Fruit fly (Drosophila melanogaster) whole organism, prepupa: ENCODE measurements around the gene Rtca.

ENCODE experiments used
- Blimp-1 ChIP-seq: fragments of 200-800 bp; sonication (Bioruptor generic); optimal IDR thresholded peaks from 3 replicates; lab custom pipeline; 2017; ENCODE audit warnings: missing biosample characterization, missing genetic modification characterization, mild to moderate bottlenecking, moderate library complexity, missing genetic modification reagents
- CG11294 ChIP-seq: fragments of 200-800 bp; sonication (Bioruptor generic); IDR thresholded peaks from 2 replicates; pipeline ENCODE4 v1.3.6; 2022; ENCODE audit warnings: missing biosample characterization, missing genetic modification characterization
- CG11902 ChIP-seq: fragments of 200-800 bp; sonication (Bioruptor generic); optimal IDR thresholded peaks from 3 replicates; lab custom pipeline; 2016; ENCODE audit warnings: missing biosample characterization, missing genetic modification characterization
- CG1621 ChIP-seq: fragments of 200-800 bp; sonication (Bioruptor generic); optimal IDR thresholded peaks from 3 replicates; lab custom pipeline; 2018; ENCODE audit warnings: missing biosample characterization, mild to moderate bottlenecking, missing genetic modification characterization
- CG16779 ChIP-seq: fragments of 200-800 bp; sonication (Bioruptor generic); optimal IDR thresholded peaks from 3 replicates; lab custom pipeline; 2017; ENCODE audit warnings: missing biosample characterization, mild to moderate bottlenecking, missing genetic modification characterization
- CG3032 ChIP-seq: fragments of 200-800 bp; optimal IDR thresholded peaks from 2 replicates; lab custom pipeline; 2019; ENCODE audit warnings: missing biosample characterization, mild to moderate bottlenecking, missing genetic modification characterization, moderate library complexity
- CG31627 ChIP-seq: fragments of 200-800 bp; sonication (Bioruptor generic); optimal IDR thresholded peaks from 3 replicates; lab custom pipeline; 2016; ENCODE audit warnings: missing biosample characterization, missing genetic modification characterization
- CG32006 ChIP-seq: fragments of 200-800 bp; sonication (Bioruptor generic); optimal IDR thresholded peaks from 3 replicates; lab custom pipeline; 2017; ENCODE audit warnings: missing biosample characterization, mild to moderate bottlenecking, missing genetic modification characterization
- CG34406 ChIP-seq: fragments of 200-800 bp; sonication (Bioruptor generic); optimal IDR thresholded peaks from 3 replicates; lab custom pipeline; 2016; ENCODE audit warnings: missing biosample characterization, missing genetic modification characterization
- CG3919 ChIP-seq: fragments of 200-800 bp; sonication (Bioruptor generic); optimal IDR thresholded peaks from 3 replicates; lab custom pipeline; 2016; ENCODE audit warnings: missing biosample characterization, missing genetic modification characterization
- CG6163 ChIP-seq: fragments of 200-800 bp; sonication (Bioruptor generic); IDR thresholded peaks from 3 replicates; pipeline ENCODE4 v1.3.6; 2022; ENCODE audit warnings: missing biosample characterization, missing genetic modification characterization
- CG6276 ChIP-seq: fragments of 200-800 bp; sonication (Bioruptor generic); optimal IDR thresholded peaks from 2 replicates; lab custom pipeline; 2017; ENCODE audit warnings: missing biosample characterization, mild to moderate bottlenecking, missing genetic modification characterization
- CG6792 ChIP-seq: fragments of 200-800 bp; sonication (Bioruptor generic); optimal IDR thresholded peaks from 3 replicates; lab custom pipeline; 2016; ENCODE audit warnings: missing biosample characterization, missing genetic modification characterization
- CG6808 ChIP-seq: fragments of 200-800 bp; sonication (Bioruptor generic); optimal IDR thresholded peaks from 3 replicates; lab custom pipeline; 2017; ENCODE audit warnings: missing biosample characterization, missing genetic modification characterization, mild to moderate bottlenecking, moderate library complexity, missing genetic modification reagents
- CG6854 ChIP-seq: fragments of 200-800 bp; sonication (Bioruptor generic); optimal IDR thresholded peaks from 2 replicates; lab custom pipeline; 2017; ENCODE audit warnings: missing biosample characterization, mild to moderate bottlenecking, missing genetic modification characterization
- CG7368 ChIP-seq: fragments of 200-800 bp; sonication (Bioruptor generic); optimal IDR thresholded peaks from 3 replicates; lab custom pipeline; 2016; ENCODE audit warnings: missing biosample characterization, missing genetic modification characterization
- CG8119 ChIP-seq: fragments of 200-800 bp; sonication (Bioruptor generic); IDR thresholded peaks from 3 replicates; pipeline ENCODE4 v1.3.6; 2022; ENCODE audit warnings: missing biosample characterization, missing genetic modification characterization
- CG8319 ChIP-seq: fragments of 200-800 bp; sonication (Bioruptor generic); optimal IDR thresholded peaks from 3 replicates; lab custom pipeline; 2016; ENCODE audit warnings: missing biosample characterization, missing genetic modification characterization
- CG8632 ChIP-seq: fragments of 200-800 bp; sonication (Bioruptor generic); optimal IDR thresholded peaks from 3 replicates; lab custom pipeline; 2016; ENCODE audit warnings: missing biosample characterization, missing genetic modification characterization
- CG9139 ChIP-seq: fragments of 200-800 bp; sonication (Bioruptor generic); optimal IDR thresholded peaks from 3 replicates; lab custom pipeline; 2017; ENCODE audit warnings: missing biosample characterization, mild to moderate bottlenecking, missing genetic modification characterization
- Eip75B ChIP-seq: fragments of 200-800 bp; sonication (Bioruptor generic); optimal IDR thresholded peaks from 3 replicates; lab custom pipeline; 2016; ENCODE audit warnings: missing biosample characterization, missing genetic modification characterization
- Eip78C ChIP-seq: fragments of 200-800 bp; sonication (Bioruptor generic); peaks from one replicate; lab custom pipeline; 2016; ENCODE audit warnings: missing biosample characterization, missing genetic modification characterization
- Eip93F ChIP-seq: fragments of 200-800 bp; sonication (Bioruptor generic); optimal IDR thresholded peaks from 2 replicates; lab custom pipeline; 2016; ENCODE audit warnings: missing biosample characterization, mild to moderate bottlenecking, missing genetic modification characterization
- Ets21C ChIP-seq: fragments of 200-800 bp; sonication (Bioruptor generic); optimal IDR thresholded peaks from 3 replicates; lab custom pipeline; 2016; ENCODE audit warnings: missing biosample characterization, missing genetic modification characterization
- Ets96B ChIP-seq: fragments of 200-800 bp; optimal IDR thresholded peaks from 2 replicates; lab custom pipeline; 2019; ENCODE audit warnings: missing biosample characterization, mild to moderate bottlenecking, missing genetic modification characterization, moderate library complexity
- Gug ChIP-seq: fragments of 200-800 bp; sonication (Bioruptor generic); IDR thresholded peaks from 2 replicates; pipeline ENCODE4 v1.3.6; 2022; ENCODE audit warnings: missing biosample characterization, missing genetic modification characterization
- Hr38 ChIP-seq: sonication (Bioruptor generic); optimal IDR thresholded peaks from 2 replicates; lab custom pipeline; 2016; ENCODE audit warnings: missing biosample characterization, missing genetic modification characterization
- Hr39 ChIP-seq: fragments of 200-800 bp; sonication (Bioruptor generic); optimal IDR thresholded peaks from 2 replicates; lab custom pipeline; 2016; ENCODE audit warnings: missing biosample characterization, missing genetic modification characterization
- Lpt ChIP-seq: fragments of 200-800 bp; sonication (Bioruptor generic); optimal IDR thresholded peaks from 3 replicates; lab custom pipeline; 2016; ENCODE audit warnings: missing biosample characterization, missing genetic modification characterization
- Met ChIP-seq: fragments of 200-800 bp; sonication (Bioruptor generic); optimal IDR thresholded peaks from 3 replicates; lab custom pipeline; 2016; ENCODE audit warnings: missing biosample characterization, missing genetic modification characterization
- OdsH ChIP-seq: fragments of 200-800 bp; sonication (Bioruptor generic); optimal IDR thresholded peaks from 3 replicates; lab custom pipeline; 2016; ENCODE audit warnings: missing biosample characterization, missing genetic modification characterization
- Sox102F ChIP-seq: fragments of 200-800 bp; sonication (Bioruptor generic); optimal IDR thresholded peaks from 2 replicates; lab custom pipeline; 2016; ENCODE audit warnings: missing biosample characterization, mild to moderate bottlenecking, missing genetic modification characterization
- Sox14 ChIP-seq: fragments of 200-800 bp; sonication (Bioruptor generic); optimal IDR thresholded peaks from 3 replicates; lab custom pipeline; 2016; ENCODE audit warnings: missing biosample characterization, missing genetic modification characterization
- Sox15 ChIP-seq: fragments of 200-800 bp; sonication (Bioruptor generic); optimal IDR thresholded peaks from 3 replicates; lab custom pipeline; 2016; ENCODE audit warnings: missing biosample characterization, missing genetic modification characterization
- achi ChIP-seq: fragments of 200-800 bp; sonication (Bioruptor generic); optimal IDR thresholded peaks from 3 replicates; lab custom pipeline; 2016; ENCODE audit warnings: missing biosample characterization, missing genetic modification characterization
- cyc ChIP-seq: fragments of 200-800 bp; sonication (Bioruptor generic); optimal IDR thresholded peaks from 3 replicates; lab custom pipeline; 2016; ENCODE audit warnings: missing biosample characterization, missing genetic modification characterization
- dsx ChIP-seq: fragments of 200-800 bp; optimal IDR thresholded peaks from 3 replicates; lab custom pipeline; 2019; ENCODE audit warnings: missing biosample characterization, mild to moderate bottlenecking, missing genetic modification characterization, moderate library complexity; ENCODE audit not compliant: poor library complexity, severe bottlenecking
- eg ChIP-seq: fragments of 200-800 bp; sonication (Bioruptor generic); IDR thresholded peaks from 3 replicates; pipeline ENCODE4 v1.3.6; 2022; ENCODE audit warnings: missing biosample characterization, missing genetic modification characterization
- fd85E ChIP-seq: fragments of 200-800 bp; sonication (Bioruptor generic); optimal IDR thresholded peaks from 3 replicates; lab custom pipeline; 2016; ENCODE audit warnings: missing biosample characterization, missing genetic modification characterization
- fkh ChIP-seq: fragments of 200-800 bp; sonication (Bioruptor generic); optimal IDR thresholded peaks from 3 replicates; lab custom pipeline; 2017; ENCODE audit warnings: missing biosample characterization, mild to moderate bottlenecking, missing genetic modification characterization, moderate library complexity
- lz ChIP-seq: fragments of 200-800 bp; sonication (Bioruptor generic); optimal IDR thresholded peaks from 3 replicates; lab custom pipeline; 2016; ENCODE audit warnings: missing biosample characterization, missing genetic modification characterization
- net ChIP-seq: fragments of 200-800 bp; sonication (Bioruptor generic); optimal IDR thresholded peaks from 3 replicates; lab custom pipeline; 2016; ENCODE audit warnings: missing biosample characterization, missing genetic modification characterization
- pdm3 ChIP-seq: fragments of 200-800 bp; sonication (Bioruptor generic); optimal IDR thresholded peaks from 3 replicates; lab custom pipeline; 2016; ENCODE audit warnings: missing biosample characterization, missing genetic modification characterization
- salr ChIP-seq, 2 experiments: fragments of 200-800 bp; sonication (Bioruptor generic); optimal IDR thresholded peaks; 3 replicates each; lab custom pipeline; 2016 to 2018; ENCODE audit warnings: missing biosample characterization in 2 of 2, missing genetic modification characterization in 2 of 2, mild to moderate bottlenecking in 1 of 2
- spab ChIP-seq: fragments of 200-800 bp; sonication (Bioruptor generic); optimal IDR thresholded peaks from 2 replicates; lab custom pipeline; 2017; ENCODE audit warnings: missing biosample characterization, mild to moderate bottlenecking, missing genetic modification characterization, missing genetic modification reagents
- ss ChIP-seq, 2 experiments: fragments of 200-800 bp; sonication (Bioruptor generic); optimal IDR thresholded peaks; 2 replicates in 1 of 2; 3 replicates in 1 of 2; lab custom pipeline; 2017 to 2018; ENCODE audit warnings: mild to moderate bottlenecking in 2 of 2, missing biosample characterization in 2 of 2, missing genetic modification characterization in 2 of 2, moderate library complexity in 1 of 2
- svp ChIP-seq: fragments of 200-800 bp; sonication (Bioruptor generic); peaks from one replicate; lab custom pipeline; 2016; ENCODE audit warnings: missing biosample characterization, missing genetic modification characterization
- topi ChIP-seq: fragments of 200-800 bp; sonication (Bioruptor generic); optimal IDR thresholded peaks from 3 replicates; lab custom pipeline; 2016; ENCODE audit warnings: missing biosample characterization, missing genetic modification characterization
- vri ChIP-seq: fragments of 200-800 bp; sonication (Bioruptor generic); optimal IDR thresholded peaks from 3 replicates; lab custom pipeline; 2016; ENCODE audit warnings: missing biosample characterization, mild to moderate bottlenecking, missing genetic modification characterization

Gene Rtca

DNA sequence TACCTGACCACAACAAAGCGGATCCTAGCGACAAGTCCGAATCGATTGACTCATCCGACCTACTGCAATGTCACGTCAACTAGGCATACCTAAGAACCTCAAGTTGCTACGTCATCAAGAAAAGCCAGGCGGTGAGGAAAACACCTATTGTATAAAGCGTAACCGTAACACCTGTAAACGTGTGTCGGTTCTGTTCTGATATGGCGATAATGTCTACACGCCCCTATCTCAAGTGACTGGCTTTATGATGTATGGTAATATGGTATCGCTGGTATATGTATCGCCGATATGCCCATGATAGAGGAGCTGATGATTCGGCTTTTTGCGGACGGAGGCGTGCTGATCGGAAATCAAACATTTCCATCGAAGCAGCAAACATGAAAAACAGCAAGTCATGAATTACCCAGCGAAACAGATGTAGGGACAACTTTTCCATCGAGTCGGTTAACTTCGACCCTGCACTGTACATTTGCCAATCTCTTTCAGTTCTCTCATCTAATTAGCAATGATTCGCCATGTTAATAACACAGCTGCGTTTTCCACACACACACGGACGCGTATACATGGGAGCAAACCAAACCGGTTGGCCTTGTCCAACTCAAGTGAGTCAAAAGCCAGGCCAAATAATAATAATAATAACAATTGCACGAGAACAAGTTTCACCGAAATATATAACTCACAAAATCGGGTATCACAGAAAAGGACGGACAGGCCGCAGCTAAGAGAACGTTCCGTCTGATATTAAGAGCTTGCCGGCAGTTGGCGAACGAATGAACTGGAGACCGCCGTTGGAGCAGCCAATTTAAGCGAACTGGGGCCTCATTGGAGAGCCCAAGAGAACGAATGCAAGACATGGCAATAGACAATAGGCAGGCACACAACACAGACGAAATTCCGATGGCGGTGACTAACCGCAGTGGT, 2.2 kb upstream of the Rtca start:
- TF ChIP-seq CG16779 (tag; lab: Kevin White, UChicago), result peak; percentile 20
- TF ChIP-seq CG1621, result no peak

DNA sequence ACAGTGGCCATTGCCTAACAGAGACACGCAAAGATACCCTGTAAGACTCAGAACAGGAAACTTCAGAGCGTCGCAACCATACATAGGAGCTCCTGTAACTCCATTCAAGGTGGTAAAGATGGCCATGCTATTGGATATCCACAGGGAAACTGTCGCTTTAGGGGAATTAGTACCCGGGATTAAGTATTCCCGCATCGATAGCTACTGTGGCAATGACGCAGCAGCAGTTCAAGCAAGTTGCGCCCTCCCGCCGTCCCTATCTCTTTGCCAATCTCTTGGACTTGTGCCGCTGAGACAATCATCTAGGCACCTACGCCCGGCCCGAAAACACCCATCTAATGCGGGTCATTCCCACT, 1.5 kb upstream of the Rtca start:
- TF ChIP-seq CG8319 (GFP tag; lab: Kevin White, UChicago) (peak; percentile 5), CG3919 (GFP tag; lab: Kevin White, UChicago) (peak; percentile 63), CG7368 (GFP tag; lab: Kevin White, UChicago) (peak; percentile 50), CG11902 (GFP tag; lab: Kevin White, UChicago) (no peak), Blimp-1 (GFP tag; lab: Kevin White, UChicago) (no peak), Hr38 (no peak), CG6792 (no peak), Lpt (peak; percentile 43), OdsH (GFP tag; lab: Kevin White, UChicago) (no peak), Sox15 (GFP tag; lab: Kevin White, UChicago) (no peak), CG32006 (GFP tag; lab: Kevin White, UChicago) (peak; percentile 74), CG16779 (tag; lab: Kevin White, UChicago) (no peak), Eip93F (no peak), eg (GFP tag; lab: Robert Waterston, UW) (peak; percentile 82), Ets21C (GFP tag; lab: Kevin White, UChicago) (peak; percentile 1), Eip75B (GFP tag; lab: Kevin White, UChicago) (peak; percentile 47), achi (GFP tag; lab: Kevin White, UChicago) (peak; percentile 35), CG34406 (GFP tag; lab: Kevin White, UChicago) (no peak), CG9139 (GFP tag; lab: Kevin White, UChicago) (peak; percentile 20), CG3032 (peak; percentile 35), fkh (GFP tag; lab: Kevin White, UChicago) (no peak), Eip78C (GFP tag; lab: Kevin White, UChicago) (peak; percentile 67), vri (GFP tag; lab: Kevin White, UChicago) (no peak), spab (no peak), CG6163 (GFP tag; lab: Robert Waterston, UW) (peak; percentile 58; the same call in 1 of the 3 replicates), Gug (GFP tag; lab: Robert Waterston, UW) (peak; percentile 62), Ets96B (tag; lab: Kevin White, UChicago) (peak; percentile 22), CG6276 (GFP tag; lab: Kevin White, UChicago) (peak; percentile 68), topi (GFP tag; lab: Kevin White, UChicago) (peak; percentile 34), CG8632 (no peak), Hr39 (peak; percentile 43), Sox14 (GFP tag; lab: Kevin White, UChicago) (peak; percentile 45), ss (GFP tag; optimal IDR thresholded peaks at IDR 0.05; lab: Kevin White, UChicago) (peak in 1 of 2 experiments; percentile 46), CG6808 (GFP tag; lab: Kevin White, UChicago) (peak; percentile 45), net (GFP tag; lab: Kevin White, UChicago) (peak; percentile 42), cyc (GFP tag; lab: Kevin White, UChicago) (peak; percentile 52), svp (GFP tag; lab: Kevin White, UChicago) (peak; percentile 82), dsx (GFP tag; lab: Kevin White, UChicago) (no peak), CG6854 (GFP tag; lab: Kevin White, UChicago) (no peak), CG8119 (GFP tag; lab: Robert Waterston, UW) (peak; percentile 57; the same call in 2 of the 3 replicates), Sox102F (GFP tag; lab: Kevin White, UChicago) (no peak), CG11294 (no peak), Met (GFP tag; lab: Kevin White, UChicago) (no peak), pdm3 (GFP tag; lab: Kevin White, UChicago) (peak; percentile 34), lz (GFP tag; lab: Kevin White, UChicago) (peak; percentile 2), CG31627 (GFP tag; lab: Kevin White, UChicago) (peak; percentile 23), salr (GFP tag; optimal IDR thresholded peaks at IDR 0.05; lab: Kevin White, UChicago) (no peak), fd85E (no peak)
